Worm (Caenorhabditis elegans): ENCODE measurements around the gene C28D4.5.

- no peak for TF ChIP-seq fkh-10 (GFP tag; optimal IDR thresholded peaks at IDR 0.05)
- no peak for TF ChIP-seq elt-3 (tag; optimal IDR thresholded peaks at IDR 0.05)
- TF ChIP-seq sptf-1 (tag; optimal IDR thresholded peaks at IDR 0.05), result no peak
These were observed 7.7 kb downstream of the C28D4.5 start for ce11 chrIV:9739001-9739400.

Measured in whole organism, L1 larva.